Worm (Caenorhabditis elegans) whole organism, dauer: ENCODE data around the gene alh-2.
"Not testable (repeated sequence)": the region's sequence is repeated elsewhere in the genome, so short reads cannot be mapped to it uniquely, and the experiment has no call there.

Experiments
- unc-62 ChIP-seq: sonication (generic microtip); optimal IDR thresholded peaks from 2 replicates; lab custom pipeline; 2017; ENCODE audit warnings: missing biosample characterization, missing genetic modification reagents, missing genetic modification characterization

The alh-2 gene

ce11 chrV:1635859-1636258 lies 8.1 kb upstream of the alh-2 start, which contains the start of gene str-222:
Gene str-222 (plus strand): TSS chrV:1636159.
- no peak for TF ChIP-seq unc-62 (GFP tag; lab: Kevin White, UChicago)

ce11 chrV:1640008-1640407 lies 4.0 kb upstream of the alh-2 start, which contains the start of gene str-221:
Gene str-221 (plus strand): TSS chrV:1640308.
- no peak for TF ChIP-seq unc-62 (GFP tag; lab: Kevin White, UChicago)

- TF ChIP-seq unc-62 (GFP tag; lab: Kevin White, UChicago), result no peak
Measured at ce11 chrV:1642199-1642598, 1.8 kb upstream of the alh-2 start, which contains the start of gene Y46H3D.1. Gene Y46H3D.1 (plus strand): TSS chrV:1642499.

- no peak for TF ChIP-seq unc-62 (GFP tag; lab: Kevin White, UChicago)
Measured at ce11 chrV:1642768-1643167, 1.2 kb upstream of the alh-2 start.

ce11 chrV:1648000-1648399 lies 4.0 kb downstream of the alh-2 start, which contains the start of gene irld-45:
Gene irld-45 (plus strand): TSS chrV:1648300.
- TF ChIP-seq unc-62 (GFP tag; lab: Kevin White, UChicago), result no peak

ce11 chrV:1651045-1651444 lies 7.1 kb downstream of the alh-2 start, which contains the start of gene irld-44:
Gene irld-44 (plus strand): TSS chrV:1651345.
- TF ChIP-seq unc-62 (GFP tag; lab: Kevin White, UChicago), result no peak

- no peak for TF ChIP-seq unc-62 (GFP tag; lab: Kevin White, UChicago)
Measured at ce11 chrV:1654845-1655244, 10.9 kb downstream of the alh-2 start, which contains the start of gene irld-11. Gene irld-11 (plus strand): TSS chrV:1655145.

- no peak for TF ChIP-seq unc-62 (GFP tag; lab: Kevin White, UChicago)
Measured at ce11 chrV:1662270-1662669, 18.3 kb downstream of the alh-2 start, which contains the start of gene irld-40. Gene irld-40 (plus strand): TSS chrV:1662570.

- TF ChIP-seq unc-62 (GFP tag; lab: Kevin White, UChicago), result no peak
Measured at ce11 chrV:1664921-1665320, 21.0 kb downstream of the alh-2 start, which contains the start of gene K04F1.9. Gene K04F1.9 (plus strand): TSS chrV:1665221.

- no peak for TF ChIP-seq unc-62 (GFP tag; lab: Kevin White, UChicago)
Measured at ce11 chrV:1666904-1667303, 22.9 kb downstream of the alh-2 start, which contains the start of gene K04F1.8. Gene K04F1.8 (plus strand): TSS chrV:1667204.

ce11 chrV:1668216-1668615 lies 24.2 kb downstream of the alh-2 start, which contains the start of gene irld-42:
Gene irld-42 (plus strand): TSS chrV:1668516.
- no peak for TF ChIP-seq unc-62 (GFP tag; lab: Kevin White, UChicago)

ce11 chrV:1678228-1678627 lies 34.3 kb downstream of the alh-2 start, which contains the start of gene srw-98:
Gene srw-98 (minus strand): TSS chrV:1678328.
- TF ChIP-seq unc-62 (GFP tag; lab: Kevin White, UChicago), result no peak

- TF ChIP-seq unc-62 (GFP tag; lab: Kevin White, UChicago), result no peak
Measured at ce11 chrV:1680770-1681169, 36.8 kb downstream of the alh-2 start, which contains the start of gene srw-91. Gene srw-91 (minus strand): TSS chrV:1680870.

ce11 chrV:1682279-1682678 lies 38.3 kb downstream of the alh-2 start, which contains the start of gene srh-3:
Gene srh-3 (plus strand): TSS chrV:1682579.
- no peak for TF ChIP-seq unc-62 (GFP tag; lab: Kevin White, UChicago)

ce11 chrV:1685328-1685727 lies 41.4 kb downstream of the alh-2 start, which contains the start of gene srh-5:
Gene srh-5 (plus strand): TSS chrV:1685628.
- no peak for TF ChIP-seq unc-62 (GFP tag; lab: Kevin White, UChicago)

ce11 chrV:1692494-1692893 lies 48.5 kb downstream of the alh-2 start, which contains the start of gene Y46H3C.5:
Gene Y46H3C.5 (minus strand): TSS chrV:1692495.
- TF ChIP-seq unc-62 (GFP tag; lab: Kevin White, UChicago), result not testable (repeated sequence)

ce11 chrV:1693876-1694275 lies 49.9 kb downstream of the alh-2 start, which contains the start of gene Y46H3C.7:
Gene Y46H3C.7 (minus strand): TSS chrV:1694022.
- TF ChIP-seq unc-62 (GFP tag; lab: Kevin White, UChicago), result not testable (repeated sequence)
